Fruit fly (Drosophila melanogaster): ENCODE results near the gene Tfb5.
A peak's percentile ranks its signal among the peaks of the same experiment; 100 is the strongest.

The Tfb5 gene

dm6 chr2L:5043043-5043442 is 32.4 kb upstream of the Tfb5 start, which contains the start of the genes CG33995, CG44000 and CG44001 (continued):
- peak; percentile 46 for TF ChIP-seq lz (GFP tag; optimal IDR thresholded peaks at IDR 0.05)
- TF ChIP-seq Sox15 (GFP tag; optimal IDR thresholded peaks at IDR 0.05), result no peak
- TF ChIP-seq CG6276 (GFP tag; optimal IDR thresholded peaks at IDR 0.05), result no peak
- peak; percentile 43; the same call in 2 of the 3 replicates for TF ChIP-seq eg (GFP tag; IDR thresholded peaks at IDR 0.05)
- TF ChIP-seq CG10669 (GFP tag; optimal IDR thresholded peaks at IDR 0.05), result no peak
- TF ChIP-seq dsx (GFP tag; optimal IDR thresholded peaks at IDR 0.05; ENCODE audit: poor library complexity, severe bottlenecking), result peak; percentile 8
- no peak for TF ChIP-seq CG32006 (GFP tag; optimal IDR thresholded peaks at IDR 0.05)
- TF ChIP-seq CG4318 (GFP tag; optimal IDR thresholded peaks at IDR 0.05), result no peak
- no peak for TF ChIP-seq CG11902 (GFP tag; optimal IDR thresholded peaks at IDR 0.05)
- TF ChIP-seq achi (GFP tag; optimal IDR thresholded peaks at IDR 0.05), result peak; percentile 5
- peak; percentile 26 for TF ChIP-seq Smox (GFP tag; optimal IDR thresholded peaks at IDR 0.05)
- peak; percentile 39 for TF ChIP-seq Hr39 (GFP tag; optimal IDR thresholded peaks at IDR 0.05)
- TF ChIP-seq salr (GFP tag; optimal IDR thresholded peaks at IDR 0.05), result no peak
- TF ChIP-seq CG11294 (GFP tag; IDR thresholded peaks at IDR 0.05), result no peak

- TF ChIP-seq CG6808 (GFP tag; optimal IDR thresholded peaks at IDR 0.05) (no peak), Met (GFP tag; optimal IDR thresholded peaks at IDR 0.05) (peak; percentile 18), CG10631 (GFP tag; optimal IDR thresholded peaks at IDR 0.05) (no peak), Eip78C (GFP tag) (peak; percentile 71), CG31627 (GFP tag; optimal IDR thresholded peaks at IDR 0.05) (no peak), CG8119 (GFP tag; IDR thresholded peaks at IDR 0.05) (peak; percentile 41; the same call in 2 of the 3 replicates), achi (GFP tag; optimal IDR thresholded peaks at IDR 0.05) (no peak), CG32006 (GFP tag; optimal IDR thresholded peaks at IDR 0.05) (peak; percentile 1), CG6163 (GFP tag; IDR thresholded peaks at IDR 0.05) (no peak), CG3032 (tag; optimal IDR thresholded peaks at IDR 0.05) (peak; percentile 10), acj6 (GFP tag; optimal IDR thresholded peaks at IDR 0.05) (peak; percentile 9), CG11294 (GFP tag; IDR thresholded peaks at IDR 0.05) (no peak), cyc (GFP tag; optimal IDR thresholded peaks at IDR 0.05) (no peak), esn (GFP tag; optimal IDR thresholded peaks at IDR 0.05) (peak; percentile 31), CG15336 (GFP tag; IDR thresholded peaks at IDR 0.05) (peak; percentile 67)
Measured at dm6 chr2L:5042076-5042475, 31.4 kb upstream of the Tfb5 start.

dm6 chr2L:5037402-5037860 is 26.8 kb upstream of the Tfb5 start, which contains the start of the genes CG14042 and SP555:
Gene CG14042 (plus strand): TSS chr2L:5037709.
Gene SP555 (plus strand): TSS chr2L:5037709.
- TF ChIP-seq CG6163 (GFP tag; IDR thresholded peaks at IDR 0.05) (no peak), Hr39 (GFP tag; optimal IDR thresholded peaks at IDR 0.05) (no peak), Sox15 (GFP tag; optimal IDR thresholded peaks at IDR 0.05) (no peak), CG6276 (GFP tag; optimal IDR thresholded peaks at IDR 0.05) (no peak), ss (GFP tag; optimal IDR thresholded peaks at IDR 0.05) (peak; percentile 15 to 19), CG11762 (GFP tag; optimal IDR thresholded peaks at IDR 0.05; ENCODE audit: insufficient read depth) (no peak), Gug (GFP tag; IDR thresholded peaks at IDR 0.05) (no peak), CG15336 (GFP tag; IDR thresholded peaks at IDR 0.05) (no peak), dac (GFP tag; optimal IDR thresholded peaks at IDR 0.05) (no peak), Smox (GFP tag; optimal IDR thresholded peaks at IDR 0.05) (no peak), CG7368 (GFP tag; optimal IDR thresholded peaks at IDR 0.05) (peak; percentile 63), Eip93F (GFP tag; optimal IDR thresholded peaks at IDR 0.05) (no peak), svp (GFP tag) (no peak)

dm6 chr2L:5036120-5036519 is 25.5 kb upstream of the Tfb5 start:
- TF ChIP-seq Sox102F (GFP tag; optimal IDR thresholded peaks at IDR 0.05) (no peak), vri (GFP tag; optimal IDR thresholded peaks at IDR 0.05) (no peak), Eip78C (GFP tag) (no peak), esn (GFP tag; optimal IDR thresholded peaks at IDR 0.05) (no peak), Met (GFP tag; optimal IDR thresholded peaks at IDR 0.05) (no peak), CG8119 (GFP tag; IDR thresholded peaks at IDR 0.05) (no peak), acj6 (GFP tag; optimal IDR thresholded peaks at IDR 0.05) (no peak), CG6808 (GFP tag; optimal IDR thresholded peaks at IDR 0.05) (no peak), CG15336 (GFP tag; IDR thresholded peaks at IDR 0.05) (no peak), net (GFP tag; optimal IDR thresholded peaks at IDR 0.05) (no peak), cyc (GFP tag; optimal IDR thresholded peaks at IDR 0.05) (no peak), CG9139 (GFP tag; optimal IDR thresholded peaks at IDR 0.05) (no peak)
